Worm (Caenorhabditis elegans): ENCODE data around the gene F28A12.3.

The F28A12.3 gene

ce11 chrV:8610633-8611404, 30.3 kb downstream of the F28A12.3 start, which contains the start of gene fip-4 (continued):
- TF ChIP-seq dpl-1 (GFP tag; optimal IDR thresholded peaks at IDR 0.05) (peak in 1 of 3 experiments; percentile 2), elt-3 (tag; optimal IDR thresholded peaks at IDR 0.05) (peak in 3 of 6 experiments; percentile 7 to 75 (median 49)), nhr-11 (tag; optimal IDR thresholded peaks at IDR 0.05) (no peak), unc-86 (tag; optimal IDR thresholded peaks at IDR 0.05) (no peak), aly-2 (tag; optimal IDR thresholded peaks at IDR 0.05) (no peak), pag-3 (tag; optimal IDR thresholded peaks at IDR 0.05; ENCODE audit: borderline replicate concordance, insufficient read depth) (no peak), C16A3.4 (tag; optimal IDR thresholded peaks at IDR 0.05) (peak; percentile 31), ceh-90 (tag; optimal IDR thresholded peaks at IDR 0.05) (no peak), ztf-11 (tag; optimal IDR thresholded peaks at IDR 0.05) (peak in 1 of 2 experiments; percentile 2), lsy-2 (tag; optimal IDR thresholded peaks at IDR 0.05) (peak; percentile 6 to 30), zip-4 (GFP tag; optimal IDR thresholded peaks at IDR 0.05) (no peak)

DNA sequence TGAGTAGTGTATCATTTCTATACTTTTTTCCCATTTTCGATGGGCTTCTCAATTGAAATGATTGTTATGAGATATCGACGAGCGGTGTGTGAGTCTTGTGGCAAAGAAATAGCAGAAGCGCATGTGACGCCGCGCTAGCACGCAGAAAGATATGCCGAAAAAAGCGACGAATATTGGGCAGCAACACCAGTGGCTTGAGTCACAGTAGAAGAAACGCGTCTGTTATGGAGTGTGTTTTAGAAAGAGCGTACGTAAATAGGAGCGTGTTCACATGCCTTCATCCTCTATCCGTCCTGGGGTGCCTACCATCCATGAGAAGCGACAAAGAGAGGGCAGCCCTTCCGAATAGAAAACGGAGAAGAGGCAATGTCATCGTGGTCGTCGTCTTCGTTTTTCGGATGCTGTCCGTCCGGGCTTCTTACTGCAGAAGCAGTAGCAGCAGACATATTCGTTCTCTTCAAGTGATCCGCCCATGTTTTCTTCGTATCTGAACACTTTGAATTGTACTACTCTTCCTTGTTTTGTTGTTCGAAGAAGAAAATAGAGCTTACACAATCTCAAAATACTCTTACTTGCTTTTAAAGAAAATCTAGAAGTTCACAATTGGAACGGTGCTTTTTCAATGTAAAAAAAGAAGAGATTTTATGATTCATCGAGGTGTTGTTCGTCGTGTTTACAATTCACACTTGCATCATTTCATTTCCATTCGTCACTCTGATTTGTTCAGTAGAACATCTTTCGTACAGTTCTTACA, 31.2 kb downstream of the F28A12.3 start:
- TF ChIP-seq sptf-1 (tag; optimal IDR thresholded peaks at IDR 0.05) (no peak), nhr-12 (tag; optimal IDR thresholded peaks at IDR 0.05) (no peak), ceh-82 (tag; optimal IDR thresholded peaks at IDR 0.05) (peak in 1 of 3 experiments; percentile 21), nhr-71 (tag; optimal IDR thresholded peaks at IDR 0.05) (peak; percentile 0), aha-1 (tag; optimal IDR thresholded peaks at IDR 0.05) (no peak), fkh-4 (tag; optimal IDR thresholded peaks at IDR 0.05; ENCODE audit: borderline replicate concordance) (no peak), tlp-1 (tag; optimal IDR thresholded peaks at IDR 0.05) (no peak), mep-1 (tag; optimal IDR thresholded peaks at IDR 0.05) (no peak), unc-62 (GFP tag; optimal IDR thresholded peaks at IDR 0.05) (no peak), egl-27 (tag; optimal IDR thresholded peaks at IDR 0.05) (no peak), fos-1 (tag; optimal IDR thresholded peaks at IDR 0.05) (no peak), C16A3.4 (tag; optimal IDR thresholded peaks at IDR 0.05) (no peak), ets-5 (GFP tag; IDR thresholded peaks at IDR 0.05) (no peak), lsy-2 (tag; optimal IDR thresholded peaks at IDR 0.05) (peak in 1 of 2 experiments; percentile 22), mef-2 (tag; optimal IDR thresholded peaks at IDR 0.05) (no peak), tbx-2 (tag; optimal IDR thresholded peaks at IDR 0.05) (no peak), mdl-1 (tag; optimal IDR thresholded peaks at IDR 0.05) (peak in 1 of 2 experiments; percentile 21), xbp-1 (tag; optimal IDR thresholded peaks at IDR 0.05) (peak; percentile 7), unc-98 (GFP tag; IDR thresholded peaks at IDR 0.05) (no peak), ama-1 (optimal IDR thresholded peaks at IDR 0.05) (no peak), dpl-1 (GFP tag; optimal IDR thresholded peaks at IDR 0.05) (no peak), nhr-28 (tag; optimal IDR thresholded peaks at IDR 0.05) (no peak), fkh-10 (GFP tag; optimal IDR thresholded peaks at IDR 0.05) (no peak), nhr-77 (tag; optimal IDR thresholded peaks at IDR 0.05) (no peak), skn-1 (tag; optimal IDR thresholded peaks at IDR 0.05) (no peak), rnt-1 (tag; optimal IDR thresholded peaks at IDR 0.05) (no peak), pqm-1 (tag; optimal IDR thresholded peaks at IDR 0.05) (no peak), lin-14 (GFP tag; optimal IDR thresholded peaks at IDR 0.05) (peak; percentile 79), pax-3 (tag; optimal IDR thresholded peaks at IDR 0.05) (no peak), fkh-8 (tag; optimal IDR thresholded peaks at IDR 0.05) (peak; percentile 42), aly-2 (tag; optimal IDR thresholded peaks at IDR 0.05) (no peak), unc-86 (tag; optimal IDR thresholded peaks at IDR 0.05) (no peak), ceh-63 (GFP tag; optimal IDR thresholded peaks at IDR 0.05) (no peak), F16B12.6 (tag; optimal IDR thresholded peaks at IDR 0.05) (no peak), ces-1 (GFP tag; optimal IDR thresholded peaks at IDR 0.05) (no peak), elt-3 (tag; optimal IDR thresholded peaks at IDR 0.05) (no peak), lin-39 (tag; optimal IDR thresholded peaks at IDR 0.05) (no peak), mab-9 (GFP tag; IDR thresholded peaks at IDR 0.05) (no peak), grh-1 (GFP tag; IDR thresholded peaks at IDR 0.05) (no peak), blmp-1 (tag; optimal IDR thresholded peaks at IDR 0.05) (peak; percentile 13), nhr-84 (tag; optimal IDR thresholded peaks at IDR 0.05) (no peak), ceh-8 (GFP tag; optimal IDR thresholded peaks at IDR 0.05) (no peak), ceh-90 (tag; optimal IDR thresholded peaks at IDR 0.05) (no peak)
